Fruit fly (Drosophila melanogaster) whole organism, pupa: Measurements from ENCODE around the gene Brd8.

ENCODE experiments used
- CG10348 ChIP-seq: fragments of 200-800 bp; sonication (Bioruptor generic); IDR thresholded peaks from 2 replicates; pipeline ENCODE4 v1.3.6; 2022; ENCODE audit warnings: missing biosample characterization, missing genetic modification characterization
- CG12605 ChIP-seq: fragments of 200-800 bp; sonication (Bioruptor generic); IDR thresholded peaks from 2 replicates; pipeline ENCODE4 v1.3.6; 2022; ENCODE audit warnings: missing biosample characterization, missing genetic modification characterization
- CG13204 ChIP-seq: fragments of 200-800 bp; sonication (Bioruptor generic); optimal IDR thresholded peaks from 2 replicates; lab custom pipeline; 2018; ENCODE audit warnings: missing biosample characterization, mild to moderate bottlenecking, missing genetic modification characterization, moderate library complexity
- CG14655 ChIP-seq: fragments of 200-800 bp; sonication (Bioruptor generic); optimal IDR thresholded peaks from 3 replicates; lab custom pipeline; 2017; ENCODE audit warnings: mild to moderate bottlenecking, missing biosample characterization, missing genetic modification reagents, missing genetic modification characterization
- CG15710 ChIP-seq: fragments of 200-800 bp; sonication (Bioruptor generic); optimal IDR thresholded peaks from 2 replicates; lab custom pipeline; 2018; ENCODE audit warnings: missing biosample characterization, mild to moderate bottlenecking, missing genetic modification characterization, moderate library complexity
- CG17806 ChIP-seq: fragments of 200-800 bp; sonication (Bioruptor generic); optimal IDR thresholded peaks from 2 replicates; lab custom pipeline; 2018; ENCODE audit warnings: missing biosample characterization, mild to moderate bottlenecking, missing genetic modification characterization, moderate library complexity
- CG32121 ChIP-seq: fragments of 200-800 bp; sonication (Bioruptor generic); IDR thresholded peaks from 2 replicates; pipeline ENCODE4 v1.3.6; 2022; ENCODE audit warnings: missing biosample characterization, missing genetic modification characterization
- CG34367 ChIP-seq: fragments of 200-800 bp; sonication (Bioruptor generic); optimal IDR thresholded peaks from 2 replicates; lab custom pipeline; 2018; ENCODE audit warnings: missing biosample characterization, mild to moderate bottlenecking, missing genetic modification characterization
- CG4496 ChIP-seq: fragments of 200-800 bp; sonication (Bioruptor generic); IDR thresholded peaks from 3 replicates; pipeline ENCODE4 v1.3.6; 2022; ENCODE audit warnings: missing biosample characterization, missing genetic modification characterization
- CG8159 ChIP-seq: fragments of 200-800 bp; sonication (Bioruptor generic); optimal IDR thresholded peaks from 3 replicates; lab custom pipeline; 2018; ENCODE audit warnings: missing biosample characterization, mild to moderate bottlenecking, missing genetic modification characterization, moderate library complexity
- CG8301 ChIP-seq: fragments of 200-800 bp; sonication (Bioruptor generic); optimal IDR thresholded peaks from 2 replicates; lab custom pipeline; 2018; ENCODE audit warnings: missing biosample characterization, mild to moderate bottlenecking, missing genetic modification characterization
- CG9948 ChIP-seq: fragments of 200-800 bp; sonication (Bioruptor generic); optimal IDR thresholded peaks from 2 replicates; lab custom pipeline; 2018; ENCODE audit warnings: missing biosample characterization, mild to moderate bottlenecking, missing genetic modification characterization, moderate library complexity
- D1 ChIP-seq: fragments of 200-800 bp; sonication (Bioruptor generic); optimal IDR thresholded peaks from 2 replicates; lab custom pipeline; 2018; ENCODE audit warnings: missing biosample characterization, mild to moderate bottlenecking, missing genetic modification characterization, moderate library complexity
- EcR ChIP-seq: fragments of 200-800 bp; sonication (Bioruptor generic); optimal IDR thresholded peaks from 3 replicates; lab custom pipeline; 2019; ENCODE audit warnings: missing biosample characterization, missing genetic modification characterization, mild to moderate bottlenecking, moderate library complexity, missing genetic modification reagents
- Ets98B ChIP-seq: fragments of 200-800 bp; sonication (Bioruptor generic); IDR thresholded peaks from 2 replicates; pipeline ENCODE4 v1.3.6; 2022; ENCODE audit warnings: missing biosample characterization, missing genetic modification characterization
- Pif1A ChIP-seq: fragments of 200-800 bp; sonication (Bioruptor generic); optimal IDR thresholded peaks from 3 replicates; lab custom pipeline; 2016; ENCODE audit warnings: missing biosample characterization, missing genetic modification characterization
- Snoo ChIP-seq: fragments of 200-800 bp; sonication (Bioruptor generic); optimal IDR thresholded peaks from 3 replicates; lab custom pipeline; 2017; ENCODE audit warnings: missing biosample characterization, mild to moderate bottlenecking, missing genetic modification characterization, inconsistent platforms
- fd96Ca ChIP-seq: fragments of 200-800 bp; sonication (Bioruptor generic); IDR thresholded peaks from 3 replicates; pipeline ENCODE4 v1.3.6; 2022; ENCODE audit warnings: missing biosample characterization, missing genetic modification characterization
- rn ChIP-seq: fragments of 200-800 bp; sonication (Bioruptor generic); IDR thresholded peaks from 2 replicates; pipeline ENCODE4 v1.3.6; 2022; ENCODE audit warnings: missing biosample characterization, missing genetic modification characterization

The Brd8 gene

dm6 chr3R:29268062-29268461 lies 44.8 kb downstream of the Brd8 start:
- TF ChIP-seq CG13204 (GFP tag; lab: Kevin White, UChicago) (no peak), fd96Ca (GFP tag; lab: Robert Waterston, UW) (no peak), CG10348 (GFP tag; lab: Robert Waterston, UW) (no peak), EcR (peak; percentile 17), CG34367 (tag; lab: Kevin White, UChicago) (no peak)

- TF ChIP-seq CG8159 (tag; lab: Kevin White, UChicago) (peak; percentile 36), Ets98B (GFP tag; lab: Robert Waterston, UW) (no peak), rn (GFP tag; lab: Robert Waterston, UW) (no peak), CG8301 (tag; lab: Kevin White, UChicago) (no peak), fd96Ca (GFP tag; lab: Robert Waterston, UW) (no peak), CG4496 (GFP tag; lab: Robert Waterston, UW) (no peak), CG17806 (tag; lab: Kevin White, UChicago) (peak; percentile 4), CG9948 (tag; lab: Kevin White, UChicago) (no peak)
- TF ChIP-seq, all 21 proteins: peak for 2
Observed at dm6 chr3R:29269204-29269603, 45.9 kb downstream of the Brd8 start.

- peak; percentile 48 for TF ChIP-seq CG9948 (tag; lab: Kevin White, UChicago)
- TF ChIP-seq CG17806 (tag; lab: Kevin White, UChicago), result peak; percentile 56
- TF ChIP-seq CG15710 (tag; lab: Kevin White, UChicago), result peak; percentile 38
- peak; percentile 28 for TF ChIP-seq D1 (tag; lab: Kevin White, UChicago)
- no peak for TF ChIP-seq CG12605 (GFP tag; lab: Robert Waterston, UW)
- TF ChIP-seq CG34367 (tag; lab: Kevin White, UChicago), result peak; percentile 24
- no peak for TF ChIP-seq CG10348 (GFP tag; lab: Robert Waterston, UW)
- TF ChIP-seq CG8159 (tag; lab: Kevin White, UChicago), result peak; percentile 69
- TF ChIP-seq, all 21 proteins: peak for 6
Observed at dm6 chr3R:29273029-29273428, 49.7 kb downstream of the Brd8 start.

- peak; percentile 26 for TF ChIP-seq CG14655 (GFP tag; lab: Kevin White, UChicago)
- peak; percentile 17 for TF ChIP-seq CG15710 (tag; lab: Kevin White, UChicago)
- no peak for TF ChIP-seq Snoo (tag; lab: Kevin White, UChicago)
- no peak for TF ChIP-seq D1 (tag; lab: Kevin White, UChicago)
- no peak for TF ChIP-seq CG32121 (GFP tag; lab: Robert Waterston, UW)
- TF ChIP-seq CG8159 (tag; lab: Kevin White, UChicago), result peak; percentile 33
- peak; percentile 42 for TF ChIP-seq CG17806 (tag; lab: Kevin White, UChicago)
- no peak for TF ChIP-seq CG10348 (GFP tag; lab: Robert Waterston, UW)
- TF ChIP-seq Pif1A (GFP tag; lab: Kevin White, UChicago), result peak; percentile 4
- TF ChIP-seq CG4496 (GFP tag; lab: Robert Waterston, UW), result 0 out of 3 replicates have a peak, but pooled peaks have one; percentile 7
- TF ChIP-seq CG9948 (tag; lab: Kevin White, UChicago), result peak; percentile 21
Observed at dm6 chr3R:29274590-29274989, 51.3 kb downstream of the Brd8 start.
